Worm (Caenorhabditis elegans) whole organism, young adult: Measurements from ENCODE around the gene Y39G8B.2.

Source experiments
- F57A8.1 ChIP-seq: fragments of 200-800 bp; sonication (Bioruptor generic); optimal IDR thresholded peaks from 2 replicates; lab custom pipeline; 2018; ENCODE audit warnings: mild to moderate bottlenecking, missing genetic modification characterization, moderate library complexity, missing compliant biosample characterization
- Y67H2A.10 ChIP-seq: fragments of 200-800 bp; sonication (Bioruptor generic); conservative IDR thresholded peaks from 2 replicates; pipeline ENCODE4 v1.3.6; 2022; ENCODE audit warnings: missing genetic modification reagents, missing genetic modification characterization, missing compliant biosample characterization
- Y79H2A.3 ChIP-seq: fragments of 200-800 bp; sonication (Bioruptor generic); conservative IDR thresholded peaks from 2 replicates; pipeline ENCODE4 v1.3.6; 2022; ENCODE audit warnings: missing genetic modification reagents, missing genetic modification characterization, missing compliant biosample characterization
- Y95B8A.8 ChIP-seq: fragments of 200-800 bp; sonication (Bioruptor generic); IDR thresholded peaks from 2 replicates; pipeline ENCODE4 v1.3.6; 2022; ENCODE audit warnings: missing genetic modification reagents, missing genetic modification characterization, missing compliant biosample characterization
- akir-1 ChIP-seq: fragments of 200-800 bp; sonication (Bioruptor generic); optimal IDR thresholded peaks from 2 replicates; lab custom pipeline; 2018; ENCODE audit warnings: mild to moderate bottlenecking, missing genetic modification characterization, moderate library complexity, missing compliant biosample characterization
- attf-3 ChIP-seq: fragments of 200-800 bp; sonication (Bioruptor generic); conservative IDR thresholded peaks from 2 replicates; pipeline ENCODE4 v1.3.6; 2022; ENCODE audit warnings: missing genetic modification reagents, missing genetic modification characterization, missing compliant biosample characterization
- ceh-100 ChIP-seq: fragments of 200-800 bp; sonication (Bioruptor generic); IDR thresholded peaks from 2 replicates; pipeline ENCODE4 v1.3.6; 2022; ENCODE audit warnings: missing genetic modification reagents, missing genetic modification characterization, missing compliant biosample characterization
- ceh-79 ChIP-seq: sonication (generic microtip); optimal IDR thresholded peaks from 2 replicates; lab custom pipeline; 2017; ENCODE audit warnings: mild to moderate bottlenecking, missing genetic modification characterization, missing compliant biosample characterization
- dpl-1 ChIP-seq: fragments of 150-350 bp; optimal IDR thresholded peaks from 2 replicates; lab custom pipeline; 2014; ENCODE audit warnings: missing biosample characterization, missing genetic modification reagents, missing genetic modification characterization
- efl-1 ChIP-seq: fragments of 150-350 bp; optimal IDR thresholded peaks from 2 replicates; lab custom pipeline; 2014; ENCODE audit warnings: missing biosample characterization, missing genetic modification reagents, missing genetic modification characterization
- egrh-3 ChIP-seq: fragments of 200-800 bp; sonication (Bioruptor generic); IDR thresholded peaks from 2 replicates; pipeline ENCODE4 v1.3.6; 2022; ENCODE audit warnings: missing genetic modification reagents, missing genetic modification characterization, missing compliant biosample characterization
- gei-17 ChIP-seq: fragments of 200-800 bp; sonication (Bioruptor generic); optimal IDR thresholded peaks from 2 replicates; lab custom pipeline; 2018; ENCODE audit warnings: mild to moderate bottlenecking, missing genetic modification characterization, missing compliant biosample characterization
- hlh-12 ChIP-seq: sonication (generic microtip); optimal IDR thresholded peaks from 2 replicates; lab custom pipeline; 2016; ENCODE audit warnings: missing genetic modification characterization, missing compliant biosample characterization
- lag-1 ChIP-seq: fragments of 200-800 bp; sonication (Bioruptor generic); IDR thresholded peaks from 2 replicates; pipeline ENCODE4 v1.3.6; 2022; ENCODE audit warnings: missing genetic modification reagents, missing genetic modification characterization, missing compliant biosample characterization
- lin-26 ChIP-seq: fragments of 200-800 bp; sonication (Bioruptor generic); IDR thresholded peaks from 2 replicates; pipeline ENCODE4 v1.3.6; 2022; ENCODE audit warnings: missing genetic modification reagents, missing genetic modification characterization, missing compliant biosample characterization
- lir-1 ChIP-seq: fragments of 200-800 bp; sonication (Bioruptor generic); conservative IDR thresholded peaks from 2 replicates; pipeline ENCODE4 v1.3.6; 2022; ENCODE audit warnings: missing genetic modification reagents, missing genetic modification characterization, missing compliant biosample characterization
- nfya-2 ChIP-seq: fragments of 200-800 bp; sonication (Bioruptor generic); IDR thresholded peaks from 2 replicates; pipeline ENCODE4 v1.3.6; 2022; ENCODE audit warnings: missing genetic modification reagents, missing genetic modification characterization, missing compliant biosample characterization
- nfyb-1 ChIP-seq: fragments of 200-800 bp; sonication (Bioruptor generic); IDR thresholded peaks from 2 replicates; pipeline ENCODE4 v1.3.6; 2022; ENCODE audit warnings: missing genetic modification reagents, missing genetic modification characterization, missing compliant biosample characterization
- nhr-27 ChIP-seq: fragments of 200-800 bp; sonication (Bioruptor generic); optimal IDR thresholded peaks from 2 replicates; lab custom pipeline; 2018; ENCODE audit warnings: mild to moderate bottlenecking, missing genetic modification characterization, moderate library complexity, missing compliant biosample characterization
- pha-4 ChIP-seq: fragments of 150-350 bp; sonication (generic microtip); optimal IDR thresholded peaks from 2 replicates; lab custom pipeline; 2014; ENCODE audit warnings: missing biosample characterization, missing genetic modification reagents, missing genetic modification characterization
- repo-1 ChIP-seq: sonication (generic microtip); optimal IDR thresholded peaks from 2 replicates; lab custom pipeline; 2017; ENCODE audit warnings: mild to moderate bottlenecking, missing genetic modification characterization, missing compliant biosample characterization
- snpc-1.1 ChIP-seq: sonication (generic microtip); optimal IDR thresholded peaks from 2 replicates; lab custom pipeline; 2017; ENCODE audit warnings: missing genetic modification characterization, mild to moderate bottlenecking, missing compliant biosample characterization, antibody characterized with exemption, moderate library complexity, missing genotype, missing genetic modification reagents; ENCODE audit not compliant: insufficient read depth
- snpc-3.4 ChIP-seq: sonication (generic microtip); optimal IDR thresholded peaks from 2 replicates; lab custom pipeline; 2017; ENCODE audit warnings: missing genetic modification characterization, mild to moderate bottlenecking, missing compliant biosample characterization, antibody characterized with exemption, moderate library complexity, missing genotype, missing genetic modification reagents
- tlf-1 ChIP-seq: fragments of 200-800 bp; sonication (Bioruptor generic); optimal IDR thresholded peaks from 2 replicates; lab custom pipeline; 2018; ENCODE audit warnings: mild to moderate bottlenecking, missing genetic modification characterization, missing compliant biosample characterization
- zfh-2 ChIP-seq: fragments of 200-800 bp; sonication (Bioruptor generic); conservative IDR thresholded peaks from 2 replicates; pipeline ENCODE4 v1.3.6; 2022; ENCODE audit warnings: missing genetic modification reagents, missing genetic modification characterization, missing compliant biosample characterization
- zim-3 ChIP-seq: sonication (generic microtip); optimal IDR thresholded peaks from 2 replicates; lab custom pipeline; 2017; ENCODE audit warnings: mild to moderate bottlenecking, missing genetic modification characterization, moderate library complexity, missing compliant biosample characterization

The Y39G8B.2 gene

DNA sequence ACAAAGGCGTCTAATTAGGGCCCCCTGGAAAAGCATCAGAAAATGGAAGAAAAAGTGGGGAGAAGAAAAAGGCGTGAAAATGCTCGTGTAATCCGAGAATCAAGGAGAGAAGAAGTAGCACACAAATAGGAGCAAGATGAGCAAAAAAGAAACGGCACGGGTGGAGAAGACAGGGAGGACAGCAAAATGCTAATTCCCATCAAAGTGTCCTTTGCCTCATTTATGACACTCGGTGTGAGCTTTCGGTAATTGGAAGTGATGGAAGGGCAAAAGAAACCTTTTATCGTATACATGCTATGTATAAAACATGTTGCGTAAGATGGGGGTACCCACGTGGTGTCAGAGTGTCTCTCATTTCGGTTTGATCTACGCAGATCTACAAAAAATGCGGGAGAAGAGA lies 42.5 kb downstream of the Y39G8B.2 start:
- TF ChIP-seq nhr-27 (tag; lab: Kevin White, UChicago), result no peak
- TF ChIP-seq attf-3, result no peak
- no peak for TF ChIP-seq tlf-1 (GFP tag; lab: Kevin White, UChicago)
- TF ChIP-seq ceh-79 (tag; lab: Kevin White, UChicago), result no peak
- no peak for TF ChIP-seq lin-26 (GFP tag; lab: Robert Waterston, UW)
- no peak for TF ChIP-seq lag-1 (GFP tag; lab: Robert Waterston, UW)
- TF ChIP-seq akir-1, result no peak

DNA sequence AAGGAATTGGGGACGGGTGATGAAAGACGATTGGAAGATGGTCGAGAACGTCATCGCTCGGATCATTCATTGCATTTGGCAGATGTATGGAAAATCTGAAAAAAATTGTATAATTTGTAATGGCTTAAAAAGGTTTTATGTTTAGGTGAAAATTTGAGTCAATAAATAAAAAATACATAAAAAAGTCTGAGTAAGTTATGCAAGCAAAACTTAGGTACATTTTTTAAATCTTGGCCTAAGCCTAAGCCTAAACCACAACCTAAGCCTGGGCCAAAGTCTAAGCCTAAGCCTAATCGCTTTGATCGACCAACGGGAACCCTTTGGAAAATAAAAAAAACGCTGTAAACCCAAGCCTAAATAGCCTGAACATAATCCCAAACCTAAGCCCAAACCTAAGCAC lies 44.1 kb downstream of the Y39G8B.2 start, which contains the start of gene hot-3:
hot-3 (minus strand) TSS at position 101 of the 400 bp plus-strand sequence.
- TF ChIP-seq zfh-2 (GFP tag; lab: Robert Waterston, UW), result no peak
- no peak for TF ChIP-seq nfyb-1 (GFP tag; lab: Robert Waterston, UW)
- no peak for TF ChIP-seq nfya-2
- no peak for TF ChIP-seq efl-1 (GFP tag; lab: Kevin White, UChicago)
- no peak for TF ChIP-seq Y67H2A.10
- no peak for TF ChIP-seq snpc-3.4 (tag; lab: Kevin White, UChicago)
- TF ChIP-seq zim-3 (tag; lab: Kevin White, UChicago), result no peak
- TF ChIP-seq Y95B8A.8 (GFP tag; lab: Robert Waterston, UW), result no peak
- TF ChIP-seq F57A8.1 (GFP tag; lab: Kevin White, UChicago), result no peak
- TF ChIP-seq gei-17 (GFP tag; lab: Kevin White, UChicago), result no peak
- no peak for TF ChIP-seq dpl-1 (GFP tag; lab: Kevin White, UChicago)
- no peak for TF ChIP-seq egrh-3
- no peak for TF ChIP-seq lin-26 (GFP tag; lab: Robert Waterston, UW)

DNA sequence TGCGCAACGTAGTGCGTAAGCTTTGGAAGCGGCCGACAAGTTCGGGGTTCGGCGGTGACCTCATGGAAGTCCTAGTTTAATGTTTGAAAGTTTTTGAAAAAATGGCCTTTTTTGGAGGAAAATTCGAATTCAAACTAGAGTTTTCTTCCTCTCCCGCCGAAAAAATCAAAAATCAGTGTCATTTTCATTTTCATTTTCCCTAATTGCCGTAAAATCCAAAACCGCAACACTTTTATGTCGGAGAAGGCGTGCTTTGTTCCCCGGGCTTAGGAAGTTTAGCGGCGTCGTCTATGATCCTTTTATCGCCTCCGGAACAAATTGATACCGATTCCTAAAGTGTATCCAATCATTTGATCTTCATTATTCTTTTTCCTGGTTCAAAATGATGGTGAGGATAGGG lies 51.1 kb downstream of the Y39G8B.2 start, which contains the start of gene mltn-5:
mltn-5 (plus strand) TSS at position 301 of the 400 bp plus-strand sequence.
- TF ChIP-seq hlh-12 (tag; lab: Kevin White, UChicago) (no peak), Y79H2A.3 (GFP tag; lab: Robert Waterston, UW) (no peak), pha-4 (tag; lab: Kevin White, UChicago) (no peak), snpc-1.1 (tag; lab: Kevin White, UChicago) (no peak), repo-1 (no peak), zfh-2 (GFP tag; lab: Robert Waterston, UW) (no peak), lir-1 (GFP tag; lab: Robert Waterston, UW) (no peak), ceh-100 (GFP tag; lab: Robert Waterston, UW) (no peak)
